Worm (Caenorhabditis elegans) whole organism, midembryonic: ENCODE results near the gene maa-1.
"Not testable (repeated sequence)": the region's sequence is repeated elsewhere in the genome, so short reads cannot be mapped to it uniquely, and the experiment has no call there.

Experiments
- cog-1 ChIP-seq: sonication (generic microtip); optimal IDR thresholded peaks from 2 replicates; lab custom pipeline; 2016; ENCODE audit warnings: missing genetic modification characterization, missing compliant biosample characterization
- flt-1 ChIP-seq: fragments of 200-800 bp; sonication (Bioruptor generic); IDR thresholded peaks from 2 replicates; pipeline ENCODE4 v1.3.6; 2022; ENCODE audit warnings: missing genetic modification characterization, missing compliant biosample characterization
- klf-2 ChIP-seq: fragments of 200-800 bp; sonication (Bioruptor generic); conservative IDR thresholded peaks from 2 replicates; pipeline ENCODE4 v1.3.6; 2022; ENCODE audit warnings: missing genetic modification reagents, missing genetic modification characterization, missing compliant biosample characterization

Gene maa-1

DNA sequence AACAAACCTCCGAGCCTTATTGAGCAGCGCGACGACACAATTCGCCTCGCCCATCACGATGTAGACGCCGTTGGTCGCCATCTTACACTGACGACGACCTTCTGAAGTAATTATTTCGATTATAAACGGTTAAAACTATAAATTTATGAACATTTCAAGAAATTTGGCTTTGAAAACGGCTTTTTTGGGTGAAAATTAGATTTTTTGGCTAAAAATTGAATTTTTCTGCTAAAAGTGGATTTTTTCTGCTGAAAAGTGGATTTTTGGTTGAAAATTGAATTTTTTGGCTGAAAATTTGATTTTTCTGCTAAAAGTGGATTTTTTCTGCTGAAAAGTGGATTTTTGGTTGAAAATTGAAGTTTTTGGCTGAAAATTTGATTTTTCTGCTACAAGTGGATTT is 48.7 kb downstream of the maa-1 start, which contains the start of gene gbf-1:
TSS of gene gbf-1 (minus strand) at position 101 of the 400 bp plus-strand sequence.
- not testable (repeated sequence) for TF ChIP-seq klf-2 (GFP tag; lab: Robert Waterston, UW); cog-1 (tag; lab: Kevin White, UChicago); flt-1 (GFP tag; lab: Robert Waterston, UW)
